Fruit fly (Drosophila melanogaster) whole organism, embryonic: ENCODE results near the gene hry.

ENCODE experiments used
- Atf3 ChIP-seq: fragments of 200-800 bp; sonication (Bioruptor generic); optimal IDR thresholded peaks from 3 replicates; lab custom pipeline; 2016; ENCODE audit warnings: missing biosample characterization, missing genetic modification characterization
- Atf6 ChIP-seq: fragments of 200-800 bp; sonication (Bioruptor generic); IDR thresholded peaks from 2 replicates; pipeline ENCODE4 v1.3.6; 2022; ENCODE audit warnings: missing biosample characterization, missing genetic modification characterization
- CG10565 ChIP-seq: fragments of 200-800 bp; sonication (Bioruptor generic); optimal IDR thresholded peaks from 3 replicates; lab custom pipeline; 2016; ENCODE audit warnings: missing biosample characterization, mild to moderate bottlenecking, missing genetic modification characterization
- CG10654 ChIP-seq: fragments of 200-800 bp; sonication (Bioruptor generic); optimal IDR thresholded peaks from 2 replicates; lab custom pipeline; 2016; ENCODE audit warnings: missing biosample characterization, missing genetic modification characterization
- CG11085 ChIP-seq: fragments of 200-800 bp; sonication (Bioruptor generic); IDR thresholded peaks from 2 replicates; pipeline ENCODE4 v1.3.6; 2022; ENCODE audit warnings: missing biosample characterization, missing genetic modification characterization
- CG11723 ChIP-seq: fragments of 200-800 bp; sonication (Bioruptor generic); optimal IDR thresholded peaks from 2 replicates; lab custom pipeline; 2017; ENCODE audit warnings: missing biosample characterization, mild to moderate bottlenecking, missing genetic modification characterization
- CG12155 ChIP-seq: fragments of 200-800 bp; sonication (Bioruptor generic); optimal IDR thresholded peaks from 3 replicates; lab custom pipeline; 2016; ENCODE audit warnings: missing biosample characterization, missing genetic modification characterization
- CG12659 ChIP-seq: fragments of 200-800 bp; sonication (Bioruptor generic); optimal IDR thresholded peaks from 3 replicates; lab custom pipeline; 2017; ENCODE audit warnings: mild to moderate bottlenecking, missing biosample characterization, missing genetic modification reagents, missing genetic modification characterization
- CG13287 ChIP-seq: fragments of 200-800 bp; sonication (Bioruptor generic); IDR thresholded peaks from 2 replicates; pipeline ENCODE4 v1.3.6; 2022; ENCODE audit warnings: missing biosample characterization, missing genetic modification characterization; ENCODE audit not compliant: partially characterized antibody
- CG14441 ChIP-seq: fragments of 200-800 bp; sonication (Bioruptor generic); IDR thresholded peaks from 2 replicates; pipeline ENCODE4 v1.3.6; 2022; ENCODE audit warnings: missing biosample characterization, missing genetic modification characterization
- CG14710 ChIP-seq: fragments of 200-800 bp; sonication (Bioruptor generic); optimal IDR thresholded peaks from 3 replicates; lab custom pipeline; 2019; ENCODE audit warnings: missing biosample characterization, mild to moderate bottlenecking, missing genetic modification characterization, moderate library complexity
- CG2120 ChIP-seq: fragments of 200-800 bp; sonication (Bioruptor generic); optimal IDR thresholded peaks from 3 replicates; lab custom pipeline; 2016; ENCODE audit warnings: missing biosample characterization, missing genetic modification characterization
- CG32767 ChIP-seq: fragments of 200-800 bp; sonication (Bioruptor generic); IDR thresholded peaks from 2 replicates; pipeline ENCODE4 v1.3.6; 2022; ENCODE audit warnings: missing biosample characterization, missing genetic modification characterization
- CG5180 ChIP-seq: fragments of 200-800 bp; sonication (Bioruptor generic); optimal IDR thresholded peaks from 3 replicates; lab custom pipeline; 2017; ENCODE audit warnings: missing biosample characterization, missing genetic modification characterization, mild to moderate bottlenecking, moderate library complexity, missing genetic modification reagents
- CG6175 ChIP-seq: fragments of 200-800 bp; sonication (Bioruptor generic); IDR thresholded peaks from 3 replicates; pipeline ENCODE4 v1.3.6; 2022; ENCODE audit warnings: missing biosample characterization, missing genetic modification characterization
- CG7786 ChIP-seq: fragments of 200-800 bp; sonication (Bioruptor generic); optimal IDR thresholded peaks from 2 replicates; lab custom pipeline; 2016; ENCODE audit warnings: missing biosample characterization, missing genetic modification characterization
- E2f2 ChIP-seq: fragments of 200-800 bp; sonication (Bioruptor generic); IDR thresholded peaks from 2 replicates; pipeline ENCODE4 v1.3.6; 2022; ENCODE audit warnings: missing biosample characterization, missing genetic modification characterization
- Eip74EF ChIP-seq, 2 experiments: fragments of 200-800 bp in 1 of 2; fragments of >200 bp in 1 of 2; sonication (Bioruptor generic) in 1 of 2; optimal IDR thresholded peaks; 2 replicates each; lab custom pipeline; 2017 to 2019; ENCODE audit warnings: missing biosample characterization in 2 of 2, missing genetic modification characterization in 2 of 2, mild to moderate bottlenecking in 1 of 2, moderate library complexity in 1 of 2
- Elba2 ChIP-seq: fragments of 200-800 bp; sonication (Bioruptor generic); optimal IDR thresholded peaks from 3 replicates; lab custom pipeline; 2016; ENCODE audit warnings: missing biosample characterization, missing genetic modification characterization
- Fer1 ChIP-seq: fragments of 200-800 bp; sonication (Bioruptor generic); optimal IDR thresholded peaks from 2 replicates; lab custom pipeline; 2017; ENCODE audit warnings: missing biosample characterization, mild to moderate bottlenecking, missing genetic modification characterization
- HHEX ChIP-seq: fragments of 200-800 bp; sonication (Bioruptor generic); optimal IDR thresholded peaks from 3 replicates; lab custom pipeline; 2017; ENCODE audit warnings: missing biosample characterization, mild to moderate bottlenecking, missing genetic modification characterization, missing genetic modification reagents
- Lim3 ChIP-seq: fragments of 200-800 bp; sonication (Bioruptor generic); IDR thresholded peaks from 2 replicates; pipeline ENCODE4 v1.3.6; 2022; ENCODE audit warnings: missing biosample characterization, missing genetic modification characterization
- Neu2 ChIP-seq: fragments of 200-800 bp; sonication (Bioruptor generic); optimal IDR thresholded peaks from 3 replicates; lab custom pipeline; 2016; ENCODE audit warnings: missing biosample characterization, missing genetic modification characterization, borderline replicate concordance
- Nf-YC ChIP-seq: fragments of 200-800 bp; optimal IDR thresholded peaks from 3 replicates; lab custom pipeline; 2019; ENCODE audit warnings: missing biosample characterization, mild to moderate bottlenecking, missing genetic modification characterization, moderate library complexity
- Ravus ChIP-seq: fragments of 200-800 bp; sonication (Bioruptor generic); IDR thresholded peaks from 2 replicates; pipeline ENCODE4 v1.3.6; 2022; ENCODE audit warnings: missing biosample characterization, missing genetic modification characterization
- Spps ChIP-seq: fragments of 200-800 bp; sonication (Bioruptor generic); optimal IDR thresholded peaks from 2 replicates; lab custom pipeline; 2018; ENCODE audit warnings: missing biosample characterization, mild to moderate bottlenecking, missing genetic modification characterization
- Taf1 ChIP-seq: fragments of 200-800 bp; sonication (Bioruptor generic); IDR thresholded peaks from 2 replicates; pipeline ENCODE4 v1.3.6; 2022; ENCODE audit warnings: missing biosample characterization, missing genetic modification characterization
- chm ChIP-seq: fragments of 200-800 bp; sonication (Bioruptor generic); IDR thresholded peaks from 2 replicates; pipeline ENCODE4 v1.3.6; 2022; ENCODE audit warnings: missing biosample characterization, missing genetic modification characterization
- corto ChIP-seq: fragments of 200-800 bp; sonication (Bioruptor generic); optimal IDR thresholded peaks from 2 replicates; lab custom pipeline; 2016; ENCODE audit warnings: missing biosample characterization, mild to moderate bottlenecking, missing genetic modification characterization, moderate library complexity
- cwo ChIP-seq: fragments of 200-800 bp; sonication (Bioruptor generic); optimal IDR thresholded peaks from 3 replicates; lab custom pipeline; 2017; ENCODE audit warnings: missing biosample characterization, missing genetic modification characterization, mild to moderate bottlenecking, moderate library complexity, missing genetic modification reagents
- dimm ChIP-seq: fragments of 200-800 bp; sonication (Bioruptor generic); IDR thresholded peaks from 2 replicates; pipeline ENCODE4 v1.3.6; 2022; ENCODE audit warnings: missing biosample characterization, missing genetic modification characterization
- disco-r ChIP-seq: fragments of 200-800 bp; sonication (Bioruptor generic); optimal IDR thresholded peaks from 2 replicates; lab custom pipeline; 2016; ENCODE audit warnings: missing biosample characterization, missing genetic modification characterization
- ems ChIP-seq: fragments of 200-800 bp; sonication (Bioruptor generic); optimal IDR thresholded peaks from 3 replicates; lab custom pipeline; 2016; ENCODE audit warnings: missing biosample characterization, missing genetic modification characterization
- h ChIP-seq: fragments of >200 bp; optimal IDR thresholded peaks from 2 replicates; lab custom pipeline; 2017
- ind ChIP-seq: fragments of 200-800 bp; sonication (Bioruptor generic); optimal IDR thresholded peaks from 3 replicates; lab custom pipeline; 2016; ENCODE audit warnings: missing biosample characterization, missing genetic modification characterization
- kni ChIP-seq: fragments of 200-800 bp; sonication (Bioruptor generic); optimal IDR thresholded peaks from 3 replicates; lab custom pipeline; 2017; ENCODE audit warnings: mild to moderate bottlenecking, missing biosample characterization, missing genetic modification reagents, missing genetic modification characterization
- lab ChIP-seq: fragments of 200-800 bp; sonication (Bioruptor generic); optimal IDR thresholded peaks from 3 replicates; lab custom pipeline; 2017; ENCODE audit warnings: missing biosample characterization, missing genetic modification characterization, mild to moderate bottlenecking, moderate library complexity, missing genetic modification reagents
- lbe ChIP-seq: fragments of 200-800 bp; sonication (Bioruptor generic); optimal IDR thresholded peaks from 2 replicates; lab custom pipeline; 2016; ENCODE audit warnings: missing biosample characterization, mild to moderate bottlenecking, missing genetic modification characterization
- lola ChIP-seq, 3 experiments: fragments of >200 bp in 2 of 3; fragments of 200-800 bp in 1 of 3; sonication (Bioruptor generic) in 1 of 3; optimal IDR thresholded peaks; 2 replicates each; lab custom pipeline; 2017 to 2019; ENCODE audit warnings: missing biosample characterization in 3 of 3, missing genetic modification characterization in 3 of 3, mild to moderate bottlenecking in 1 of 3, moderate library complexity in 1 of 3
- nerfin-1 ChIP-seq: fragments of 200-800 bp; sonication (Bioruptor generic); optimal IDR thresholded peaks from 3 replicates; lab custom pipeline; 2019; ENCODE audit warnings: missing biosample characterization, mild to moderate bottlenecking, missing genetic modification characterization, moderate library complexity
- pum ChIP-seq: fragments of 200-800 bp; sonication (Bioruptor generic); optimal IDR thresholded peaks from 2 replicates; lab custom pipeline; 2016; ENCODE audit warnings: missing biosample characterization, missing genetic modification characterization
- salm ChIP-seq: fragments of 200-800 bp; sonication (Bioruptor generic); optimal IDR thresholded peaks from 2 replicates; lab custom pipeline; 2018; ENCODE audit warnings: missing biosample characterization, mild to moderate bottlenecking, missing genetic modification characterization
- sima ChIP-seq: fragments of 200-800 bp; sonication (Bioruptor generic); optimal IDR thresholded peaks from 2 replicates; lab custom pipeline; 2016; ENCODE audit warnings: missing biosample characterization, missing genetic modification characterization
- slou ChIP-seq: fragments of 200-800 bp; sonication (Bioruptor generic); optimal IDR thresholded peaks from 3 replicates; lab custom pipeline; 2016; ENCODE audit warnings: missing biosample characterization, missing genetic modification characterization
- tna ChIP-seq: fragments of 200-800 bp; sonication (Bioruptor generic); IDR thresholded peaks from 2 replicates; pipeline ENCODE4 v1.3.6; 2022; ENCODE audit warnings: missing biosample characterization, missing genetic modification characterization; ENCODE audit not compliant: partially characterized antibody
- tup ChIP-seq: fragments of 200-800 bp; sonication (Bioruptor generic); optimal IDR thresholded peaks from 2 replicates; lab custom pipeline; 2016; ENCODE audit warnings: missing biosample characterization, mild to moderate bottlenecking, missing genetic modification characterization, moderate library complexity
- twi ChIP-seq: fragments of 200-800 bp; optimal IDR thresholded peaks from 2 replicates; lab custom pipeline; 2019; ENCODE audit warnings: missing biosample characterization, mild to moderate bottlenecking, missing genetic modification characterization, moderate library complexity
- unc-4 ChIP-seq: fragments of 200-800 bp; sonication (Bioruptor generic); IDR thresholded peaks from 2 replicates; pipeline ENCODE4 v1.3.6; 2022; ENCODE audit warnings: missing biosample characterization, missing genetic modification characterization; ENCODE audit not compliant: partially characterized antibody
- wor ChIP-seq: fragments of 200-800 bp; sonication (Bioruptor generic); IDR thresholded peaks from 2 replicates; pipeline ENCODE4 v1.3.6; 2022; ENCODE audit warnings: missing biosample characterization, missing genetic modification characterization

hry gene

DNA sequence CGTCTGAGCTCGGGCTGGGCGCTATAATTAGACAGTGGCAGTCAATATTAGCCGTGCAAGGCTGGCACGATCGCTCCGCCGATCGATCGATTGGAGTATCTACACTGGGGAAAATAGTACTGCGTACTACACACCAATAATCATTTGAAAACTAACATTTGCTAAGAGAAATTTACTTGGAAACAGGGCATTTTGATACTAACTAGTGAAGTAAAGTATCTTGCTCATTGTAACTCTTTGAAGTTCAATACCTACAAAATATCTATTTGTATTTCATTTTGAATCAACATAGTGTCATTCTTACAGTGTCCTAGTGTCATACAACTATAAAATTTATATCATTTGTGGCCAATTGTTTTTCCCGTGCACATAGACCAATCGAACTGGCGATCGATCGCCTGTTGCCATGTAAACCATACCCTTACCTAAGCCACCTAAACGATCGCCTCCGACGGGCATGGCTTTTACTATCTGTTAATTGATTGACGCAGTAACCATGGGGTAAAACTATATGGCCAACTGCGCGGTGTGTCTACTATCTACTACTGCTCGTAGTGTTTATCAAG is 25.2 kb downstream of the hry start (continued):
- TF ChIP-seq CG10565 (GFP tag; lab: Kevin White, UChicago) (no peak), CG13287 (GFP tag; lab: Robert Waterston, UW) (no peak), Eip74EF (GFP tag; optimal IDR thresholded peaks at IDR 0.05; lab: Kevin White, UChicago) (peak in 1 of 2 experiments; percentile 62), CG32767 (GFP tag; lab: Robert Waterston, UW) (peak; percentile 71; the same call in 1 of the 2 replicates), Ravus (GFP tag; lab: Robert Waterston, UW) (peak; percentile 63), Taf1 (peak; percentile 61; the same call in 1 of the 2 replicates), CG12659 (peak; percentile 89), CG11723 (GFP tag; lab: Kevin White, UChicago) (peak; percentile 59), CG14441 (GFP tag; lab: Robert Waterston, UW) (peak; percentile 78), slou (GFP tag; lab: Kevin White, UChicago) (peak; percentile 49), CG12155 (peak; percentile 80), twi (tag; lab: Kevin White, UChicago) (peak; percentile 37), Atf6 (GFP tag; lab: Robert Waterston, UW) (peak; percentile 83), Fer1 (peak; percentile 76), lbe (GFP tag; lab: Kevin White, UChicago) (no peak), E2f2 (peak; percentile 63), salm (peak; percentile 50), lola (GFP tag; optimal IDR thresholded peaks at IDR 0.05; lab: Kevin White, UChicago) (peak in 1 of 3 experiments; percentile 67), dimm (GFP tag; lab: Robert Waterston, UW) (peak; percentile 37; the same call in 1 of the 2 replicates), CG10654 (peak; percentile 69), Atf3 (GFP tag; lab: Kevin White, UChicago) (peak; percentile 74), Neu2 (GFP tag; lab: Kevin White, UChicago) (no peak), Lim3 (no peak; the same call in 1 of the 2 replicates), sima (GFP tag; lab: Kevin White, UChicago) (no peak), wor (peak; percentile 58), nerfin-1 (tag; lab: Kevin White, UChicago) (peak; percentile 36), corto (peak; percentile 52), cwo (GFP tag; lab: Kevin White, UChicago) (peak; percentile 91), unc-4 (GFP tag; lab: Robert Waterston, UW) (no peak), CG2120 (GFP tag; lab: Kevin White, UChicago) (peak; percentile 93), CG7786 (GFP tag; lab: Kevin White, UChicago) (peak; percentile 86), ind (GFP tag; lab: Kevin White, UChicago) (peak; percentile 79), tna (GFP tag; lab: Robert Waterston, UW) (no peak), CG11085 (GFP tag; lab: Robert Waterston, UW) (peak; percentile 47; the same call in 1 of the 2 replicates), kni (GFP tag; lab: Kevin White, UChicago) (peak; percentile 19), Elba2 (GFP tag; lab: Kevin White, UChicago) (no peak), ems (GFP tag; lab: Kevin White, UChicago) (peak; percentile 76), HHEX (peak; percentile 79), pum (GFP tag; lab: Kevin White, UChicago) (peak; percentile 77), CG5180 (GFP tag; lab: Kevin White, UChicago) (peak; percentile 46), tup (no peak), disco-r (GFP tag; lab: Kevin White, UChicago) (peak; percentile 29), CG14710 (tag; lab: Kevin White, UChicago) (peak; percentile 57), Nf-YC (tag; lab: Kevin White, UChicago) (peak; percentile 58), h (lab: Kevin White, UChicago) (no peak), chm (no peak; the same call in 1 of the 2 replicates), lab (peak; percentile 84), Spps (peak; percentile 12), CG6175 (GFP tag; lab: Robert Waterston, UW) (no peak)
